In genomic region chr3L:16161847-16162556, dm6 we compare ENCODE assay signal across 1 fruit fly cellular context.
TF ChIP-seq lines count a peak whose summit lies in the region.

No protein-coding gene starts in this region.

TF ChIP-seq in whole organism, embryonic, 481 proteins besides CTCF, POLR2A, EP300 and RAD21 (continued from another document and continues in another):
- TF ChIP-seq CG43689 (GFP tag; IDR thresholded peaks at IDR 0.05; lab: Robert Waterston, UW) (no peak), Dfd (GFP tag; optimal IDR thresholded peaks at IDR 0.05; lab: Kevin White, UChicago) (no peak), CG11695 (GFP tag; IDR thresholded peaks at IDR 0.05; lab: Robert Waterston, UW) (peak; percentile 78), ATbp (GFP tag; optimal IDR thresholded peaks at IDR 0.05; lab: Kevin White, UChicago) (peak; percentile 42), CG10431 (GFP tag; optimal IDR thresholded peaks at IDR 0.05; lab: Kevin White, UChicago) (peak; percentile 42), grn (GFP tag; optimal IDR thresholded peaks at IDR 0.05; lab: Kevin White, UChicago) (no peak), salm (tag; optimal IDR thresholded peaks at IDR 0.05; lab: Kevin White, UChicago) (peak; percentile 48), CG7963 (GFP tag; IDR thresholded peaks at IDR 0.05; lab: Robert Waterston, UW; ENCODE audit: partially characterized antibody) (no peak), sima (GFP tag; optimal IDR thresholded peaks at IDR 0.05; lab: Kevin White, UChicago) (peak; percentile 6), otp (GFP tag; IDR thresholded peaks at IDR 0.05; lab: Robert Waterston, UW) (no peak), Ada2b (GFP tag; IDR thresholded peaks at IDR 0.05; lab: Robert Waterston, UW) (peak; percentile 70), CG13894 (tag; optimal IDR thresholded peaks at IDR 0.05; lab: Kevin White, UChicago) (peak; percentile 78), CG13296 (GFP tag; optimal IDR thresholded peaks at IDR 0.05; lab: Kevin White, UChicago) (peak; percentile 75), dimm (GFP tag; IDR thresholded peaks at IDR 0.05; lab: Robert Waterston, UW) (no peak), CG16863 (GFP tag; optimal IDR thresholded peaks at IDR 0.05; lab: Kevin White, UChicago) (peak; percentile 62), Dek (tag; optimal IDR thresholded peaks at IDR 0.05; lab: Kevin White, UChicago) (peak; percentile 68), caup (GFP tag; optimal IDR thresholded peaks at IDR 0.05; lab: Kevin White, UChicago; ENCODE audit: severe bottlenecking) (peak; percentile 80), CG10654 (GFP tag; optimal IDR thresholded peaks at IDR 0.05; lab: Kevin White, UChicago) (peak; percentile 25), CG12236 (GFP tag; optimal IDR thresholded peaks at IDR 0.05; lab: Kevin White, UChicago) (peak; percentile 52), CG6683 (GFP tag; optimal IDR thresholded peaks at IDR 0.05; lab: Kevin White, UChicago) (peak; percentile 52), CG10959 (GFP tag; IDR thresholded peaks at IDR 0.05; lab: Robert Waterston, UW) (no peak), CG34376 (GFP tag; optimal IDR thresholded peaks at IDR 0.05; lab: Kevin White, UChicago) (peak; percentile 59), BtbVII (GFP tag; optimal IDR thresholded peaks at IDR 0.05; lab: Kevin White, UChicago) (peak; percentile 80), CG2875 (GFP tag; optimal IDR thresholded peaks at IDR 0.05; lab: Kevin White, UChicago) (peak; percentile 27), YL-1 (GFP tag; optimal IDR thresholded peaks at IDR 0.05; lab: Kevin White, UChicago) (no peak), gcm2 (GFP tag; optimal IDR thresholded peaks at IDR 0.05; lab: Kevin White, UChicago) (no peak), MESR4 (GFP tag; optimal IDR thresholded peaks at IDR 0.05; lab: Kevin White, UChicago) (no peak), CG15479 (GFP tag; optimal IDR thresholded peaks at IDR 0.05; lab: Kevin White, UChicago) (no peak), lbe (GFP tag; optimal IDR thresholded peaks at IDR 0.05; lab: Kevin White, UChicago) (no peak), CG10267 (tag; optimal IDR thresholded peaks at IDR 0.05; lab: Kevin White, UChicago) (peak; percentile 54), bowl (GFP tag; IDR thresholded peaks at IDR 0.05; lab: Robert Waterston, UW) (no peak), Gug (GFP tag; IDR thresholded peaks at IDR 0.05; lab: Robert Waterston, UW) (peak; percentile 26; the same call in 1 of the 4 replicates), CG13424 (tag; optimal IDR thresholded peaks at IDR 0.05; lab: Kevin White, UChicago) (peak; percentile 85), org-1 (GFP tag; optimal IDR thresholded peaks at IDR 0.05; lab: Kevin White, UChicago) (peak; percentile 57), CG13123 (GFP tag; optimal IDR thresholded peaks at IDR 0.05; lab: Kevin White, UChicago) (no peak), Sry-β (GFP tag; optimal IDR thresholded peaks at IDR 0.05; lab: Kevin White, UChicago) (no peak), H15 (GFP tag; IDR thresholded peaks at IDR 0.05; lab: Robert Waterston, UW) (0 out of 3 replicates have a peak, but pooled peaks have one; percentile 21), CG17361 (GFP tag; IDR thresholded peaks at IDR 0.05; lab: Robert Waterston, UW) (peak; percentile 76), abd-A (tag; optimal IDR thresholded peaks at IDR 0.05; lab: Kevin White, UChicago) (peak; percentile 52), CG3163 (GFP tag; optimal IDR thresholded peaks at IDR 0.05; lab: Kevin White, UChicago) (peak; percentile 88), bbx (GFP tag; IDR thresholded peaks at IDR 0.05; lab: Robert Waterston, UW; ENCODE audit: partially characterized antibody) (no peak), zfh1 (GFP tag; IDR thresholded peaks at IDR 0.05; lab: Robert Waterston, UW) (peak; percentile 40; the same call in 1 of the 3 replicates), vvl (GFP tag; IDR thresholded peaks at IDR 0.05; lab: Robert Waterston, UW) (peak; percentile 44), Ravus (GFP tag; IDR thresholded peaks at IDR 0.05; lab: Robert Waterston, UW) (no peak), PHDP (tag; optimal IDR thresholded peaks at IDR 0.05; lab: Kevin White, UChicago) (peak; percentile 84), CG8359 (GFP tag; optimal IDR thresholded peaks at IDR 0.05; lab: Kevin White, UChicago; ENCODE audit: borderline replicate concordance) (no peak), CG10565 (GFP tag; optimal IDR thresholded peaks at IDR 0.05; lab: Kevin White, UChicago) (no peak), CG2889 (GFP tag; IDR thresholded peaks at IDR 0.05; lab: Robert Waterston, UW) (no peak), scrt (GFP tag; optimal IDR thresholded peaks at IDR 0.05; lab: Kevin White, UChicago) (peak; percentile 71), CG31365 (tag; optimal IDR thresholded peaks at IDR 0.05; lab: Kevin White, UChicago) (peak; percentile 6), CG12299 (tag; optimal IDR thresholded peaks at IDR 0.05; lab: Kevin White, UChicago) (peak; percentile 53), CG6791 (GFP tag; IDR thresholded peaks at IDR 0.05; lab: Robert Waterston, UW; ENCODE audit: partially characterized antibody) (no peak), CG4854 (GFP tag; optimal IDR thresholded peaks at IDR 0.05; lab: Kevin White, UChicago) (peak; percentile 37), CG2129 (GFP tag; IDR thresholded peaks at IDR 0.05; lab: Robert Waterston, UW; ENCODE audit: partially characterized antibody) (no peak), ro (GFP tag; IDR thresholded peaks at IDR 0.05; lab: Robert Waterston, UW) (no peak), CG4424 (GFP tag; optimal IDR thresholded peaks at IDR 0.05; lab: Kevin White, UChicago) (peak; percentile 69), unc-4 (GFP tag; IDR thresholded peaks at IDR 0.05; lab: Robert Waterston, UW; ENCODE audit: partially characterized antibody) (no peak), HHEX (GFP tag; optimal IDR thresholded peaks at IDR 0.05; lab: Kevin White, UChicago) (peak; percentile 79), Dref (GFP tag; IDR thresholded peaks at IDR 0.05; lab: Robert Waterston, UW) (no peak), zf30C (GFP tag; optimal IDR thresholded peaks at IDR 0.05; lab: Kevin White, UChicago) (no peak), pfk (GFP tag; optimal IDR thresholded peaks at IDR 0.05; lab: Kevin White, UChicago) (no peak), CG18764 (GFP tag; optimal IDR thresholded peaks at IDR 0.05; lab: Kevin White, UChicago) (peak; percentile 24), MBD-R2 (GFP tag; IDR thresholded peaks at IDR 0.05; lab: Robert Waterston, UW) (no peak; the same call in 1 of the 2 replicates), aop (GFP tag; IDR thresholded peaks at IDR 0.05; lab: Robert Waterston, UW) (no peak; the same call in 1 of the 2 replicates), sens (GFP tag; lab: Kevin White, UChicago) (peak; percentile 87), danr (GFP tag; IDR thresholded peaks at IDR 0.05; lab: Robert Waterston, UW) (peak; percentile 11; the same call in 1 of the 2 replicates), Tbp (GFP tag; optimal IDR thresholded peaks at IDR 0.05; lab: Kevin White, UChicago) (no peak), CG15073 (GFP tag; optimal IDR thresholded peaks at IDR 0.05; lab: Kevin White, UChicago) (no peak), CG3407 (GFP tag; optimal IDR thresholded peaks at IDR 0.05; lab: Kevin White, UChicago) (peak; percentile 2), HLH4C (GFP tag; IDR thresholded peaks at IDR 0.05; lab: Robert Waterston, UW; ENCODE audit: partially characterized antibody) (no peak), maf-S (GFP tag; optimal IDR thresholded peaks at IDR 0.05; lab: Kevin White, UChicago) (peak; percentile 31), Taf1 (GFP tag; IDR thresholded peaks at IDR 0.05; lab: Robert Waterston, UW) (peak; percentile 56), Nf-YC (tag; optimal IDR thresholded peaks at IDR 0.05; lab: Kevin White, UChicago) (peak; percentile 55), nerfin-1 (tag; optimal IDR thresholded peaks at IDR 0.05; lab: Kevin White, UChicago) (peak; percentile 56), ind (GFP tag; optimal IDR thresholded peaks at IDR 0.05; lab: Kevin White, UChicago) (peak; percentile 68), CG15601 (tag; optimal IDR thresholded peaks at IDR 0.05; lab: Kevin White, UChicago) (peak; percentile 80), ewg (GFP tag; optimal IDR thresholded peaks at IDR 0.05; lab: Kevin White, UChicago) (peak; percentile 51), CG18476 (GFP tag; optimal IDR thresholded peaks at IDR 0.05; lab: Kevin White, UChicago) (peak; percentile 48), toy (GFP tag; IDR thresholded peaks at IDR 0.05; lab: Robert Waterston, UW) (no peak), CG9609 (GFP tag; optimal IDR thresholded peaks at IDR 0.05; lab: Kevin White, UChicago) (peak; percentile 48), lmd (GFP tag; IDR thresholded peaks at IDR 0.05; lab: Robert Waterston, UW) (peak; percentile 64), tll (GFP tag; optimal IDR thresholded peaks at IDR 0.05; lab: Kevin White, UChicago) (no peak), CG30020 (tag; optimal IDR thresholded peaks at IDR 0.05; lab: Kevin White, UChicago) (no peak), CG31388 (GFP tag; optimal IDR thresholded peaks at IDR 0.05; lab: Kevin White, UChicago) (no peak), NC2β (GFP tag; optimal IDR thresholded peaks at IDR 0.05; lab: Kevin White, UChicago) (peak; percentile 31), Fer1 (GFP tag; optimal IDR thresholded peaks at IDR 0.05; lab: Kevin White, UChicago) (peak; percentile 92), E2f2 (GFP tag; IDR thresholded peaks at IDR 0.05; lab: Robert Waterston, UW) (peak; percentile 47; the same call in 1 of the 2 replicates), CG18599 (GFP tag; optimal IDR thresholded peaks at IDR 0.05; lab: Kevin White, UChicago) (peak; percentile 91), CG12942 (GFP tag; optimal IDR thresholded peaks at IDR 0.05; lab: Kevin White, UChicago) (peak; percentile 32), trem (tag; optimal IDR thresholded peaks at IDR 0.05; lab: Kevin White, UChicago) (peak; percentile 19), lola (GFP tag; optimal IDR thresholded peaks at IDR 0.05; lab: Kevin White, UChicago) (peak in 1 of 3 experiments; percentile 49), Dbx (GFP tag; IDR thresholded peaks at IDR 0.05; lab: Robert Waterston, UW) (peak; percentile 62; the same call in 2 of the 3 replicates), luna (GFP tag; optimal IDR thresholded peaks at IDR 0.05; lab: Kevin White, UChicago) (no peak), CG4404 (GFP tag; IDR thresholded peaks at IDR 0.05; lab: Robert Waterston, UW) (no peak), CG5245 (GFP tag; optimal IDR thresholded peaks at IDR 0.05; lab: Kevin White, UChicago) (peak; percentile 60), ems (GFP tag; optimal IDR thresholded peaks at IDR 0.05; lab: Kevin White, UChicago) (no peak), CG6254 (GFP tag; optimal IDR thresholded peaks at IDR 0.05; lab: Kevin White, UChicago) (peak; percentile 66), CG30431 (GFP tag; optimal IDR thresholded peaks at IDR 0.05; lab: Kevin White, UChicago) (peak; percentile 34), CG2678 (tag; optimal IDR thresholded peaks at IDR 0.05; lab: Kevin White, UChicago) (peak; percentile 90), unpg (GFP tag; optimal IDR thresholded peaks at IDR 0.05; lab: Kevin White, UChicago) (peak; percentile 67), gsb-n (tag; optimal IDR thresholded peaks at IDR 0.05; lab: Kevin White, UChicago) (peak; percentile 27), chn (GFP tag; optimal IDR thresholded peaks at IDR 0.05; lab: Kevin White, UChicago) (peak; percentile 56), CG10321 (GFP tag; IDR thresholded peaks at IDR 0.05; lab: Robert Waterston, UW) (no peak), schlank (tag; optimal IDR thresholded peaks at IDR 0.05; lab: Kevin White, UChicago) (peak; percentile 11), Oli (tag; optimal IDR thresholded peaks at IDR 0.05; lab: Kevin White, UChicago) (peak; percentile 78), CG31441 (GFP tag; IDR thresholded peaks at IDR 0.05; lab: Robert Waterston, UW) (peak; percentile 77), CG10274 (GFP tag; optimal IDR thresholded peaks at IDR 0.05; lab: Kevin White, UChicago) (peak; percentile 68), ttk (GFP tag; IDR thresholded peaks at IDR 0.05; lab: Robert Waterston, UW) (peak; percentile 60), stc (GFP tag; IDR thresholded peaks at IDR 0.05; lab: Robert Waterston, UW) (no peak; the same call in 1 of the 2 replicates), CG15696 (tag; optimal IDR thresholded peaks at IDR 0.05; lab: Kevin White, UChicago) (no peak), sug (tag; optimal IDR thresholded peaks at IDR 0.05; lab: Kevin White, UChicago) (peak; percentile 65), Med (GFP tag; lab: Kevin White, UChicago) (peak; percentile 82), sc (optimal IDR thresholded peaks at IDR 0.05; lab: Kevin White, UChicago) (no peak), sc (GFP tag; optimal IDR thresholded peaks at IDR 0.05; lab: Kevin White, UChicago) (peak; percentile 18), Xbp1 (GFP tag; optimal IDR thresholded peaks at IDR 0.05; lab: Kevin White, UChicago) (peak; percentile 64), CG9876 (GFP tag; optimal IDR thresholded peaks at IDR 0.05; lab: Kevin White, UChicago) (no peak), CG14965 (GFP tag; optimal IDR thresholded peaks at IDR 0.05; lab: Kevin White, UChicago; ENCODE audit: borderline replicate concordance) (no peak), CG6654 (GFP tag; optimal IDR thresholded peaks at IDR 0.05; lab: Kevin White, UChicago) (no peak), Awh (GFP tag; IDR thresholded peaks at IDR 0.05; lab: Robert Waterston, UW) (no peak), CG8089 (GFP tag; optimal IDR thresholded peaks at IDR 0.05; lab: Kevin White, UChicago) (peak; percentile 51), dmrt11E (tag; optimal IDR thresholded peaks at IDR 0.05; lab: Kevin White, UChicago) (peak; percentile 8), CG1024 (GFP tag; IDR thresholded peaks at IDR 0.05; lab: Robert Waterston, UW) (no peak), C15 (GFP tag; IDR thresholded peaks at IDR 0.05; lab: Robert Waterston, UW) (no peak), CG18619 (GFP tag; optimal IDR thresholded peaks at IDR 0.05; lab: Kevin White, UChicago) (peak; percentile 76), B-H1 (GFP tag; IDR thresholded peaks at IDR 0.05; lab: Robert Waterston, UW) (peak; percentile 27; the same call in 1 of the 3 replicates), slou (GFP tag; optimal IDR thresholded peaks at IDR 0.05; lab: Kevin White, UChicago) (no peak), CG9215 (GFP tag; IDR thresholded peaks at IDR 0.05; lab: Robert Waterston, UW) (peak; percentile 69), CG17568 (GFP tag; optimal IDR thresholded peaks at IDR 0.05; lab: Kevin White, UChicago) (peak; percentile 62), Rx (GFP tag; IDR thresholded peaks at IDR 0.05; lab: Robert Waterston, UW) (peak; percentile 18; the same call in 1 of the 2 replicates), hbn (GFP tag; IDR thresholded peaks at IDR 0.05; lab: Robert Waterston, UW; ENCODE audit: partially characterized antibody) (no peak), Deaf1 (tag; optimal IDR thresholded peaks at IDR 0.05; lab: Kevin White, UChicago) (peak; percentile 37), MTF-1 (GFP tag; optimal IDR thresholded peaks at IDR 0.05; lab: Kevin White, UChicago; ENCODE audit: borderline replicate concordance) (peak; percentile 41)
